Worm (Caenorhabditis elegans): ENCODE results near the gene F40A3.1.

DNA sequence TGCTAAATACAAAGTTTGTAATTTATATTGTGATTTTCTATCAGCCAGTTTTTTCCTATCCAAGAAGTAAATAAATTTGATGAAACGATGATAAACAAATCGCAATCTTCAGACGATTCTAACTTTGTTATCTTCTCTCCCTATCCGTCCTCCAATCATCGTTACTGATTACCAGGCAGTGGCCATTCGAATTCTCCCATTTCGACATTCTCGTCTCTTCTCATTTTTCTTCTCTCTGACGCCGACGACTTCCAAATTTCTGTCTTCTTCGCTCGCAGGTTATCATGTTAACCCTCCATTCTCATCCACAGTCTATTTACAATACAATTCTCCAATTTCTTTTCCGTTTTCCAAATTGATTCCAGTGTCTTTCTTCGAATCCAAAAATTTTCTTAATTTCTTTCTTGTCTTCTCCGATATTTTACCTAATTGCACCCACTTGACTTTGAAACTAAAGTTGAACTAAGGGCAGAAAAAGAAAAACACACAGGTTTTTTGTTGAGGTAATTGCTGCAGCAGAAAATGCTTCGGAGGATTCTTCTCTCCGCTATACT, 12.8 kb upstream of the F40A3.1 start, which contains the start of gene F40A3.2:
- TF ChIP-seq elt-1 (tag; optimal IDR thresholded peaks at IDR 0.05; ENCODE audit: borderline replicate concordance, insufficient read depth), result no peak
- no peak for TF ChIP-seq lin-13 (tag; optimal IDR thresholded peaks at IDR 0.05)
- TF ChIP-seq mep-1 (tag; optimal IDR thresholded peaks at IDR 0.05), result no peak
